Worm (Caenorhabditis elegans): ENCODE measurements around the gene nhr-254.

ce11 chrV:378231-378630 lies 14.2 kb upstream of the nhr-254 start:
- TF ChIP-seq nhr-11 (tag; optimal IDR thresholded peaks at IDR 0.05) (no peak), Y22D7AL.16 (tag; optimal IDR thresholded peaks at IDR 0.05) (no peak), rnt-1 (tag; optimal IDR thresholded peaks at IDR 0.05) (no peak), ama-1 (optimal IDR thresholded peaks at IDR 0.05) (no peak), zip-5 (tag; optimal IDR thresholded peaks at IDR 0.05) (no peak), tbx-2 (tag; optimal IDR thresholded peaks at IDR 0.05) (no peak), lim-6 (tag; optimal IDR thresholded peaks at IDR 0.05) (no peak)
